Worm (Caenorhabditis elegans) whole organism, late embryonic: Measurements from ENCODE around the gene fbxa-172.

Experiments
- C08G9.2 ChIP-seq: sonication (generic microtip); optimal IDR thresholded peaks from 2 replicates; lab custom pipeline; 2016; ENCODE audit warnings: mild to moderate bottlenecking, missing genetic modification characterization, moderate library complexity, missing compliant biosample characterization
- F13H6.1 ChIP-seq: sonication (generic microtip); optimal IDR thresholded peaks from 2 replicates; lab custom pipeline; 2016; ENCODE audit warnings: missing genetic modification characterization, missing compliant biosample characterization
- T23F11.4 ChIP-seq: fragments of 200-800 bp; sonication (Bioruptor generic); optimal IDR thresholded peaks from 2 replicates; lab custom pipeline; 2018; ENCODE audit warnings: mild to moderate bottlenecking, missing genetic modification characterization, missing compliant biosample characterization
- Y22D7AL.16 ChIP-seq: sonication (generic microtip); optimal IDR thresholded peaks from 2 replicates; lab custom pipeline; 2016; ENCODE audit warnings: missing genetic modification characterization, missing compliant biosample characterization
- ahr-1 ChIP-seq: sonication (generic microtip); optimal IDR thresholded peaks from 2 replicates; lab custom pipeline; 2016; ENCODE audit warnings: missing genetic modification characterization, missing compliant biosample characterization
- ceh-14 ChIP-seq: sonication (generic microtip); optimal IDR thresholded peaks from 2 replicates; lab custom pipeline; 2016; ENCODE audit warnings: missing genotype, missing genetic modification characterization, missing compliant biosample characterization
- ceh-24 ChIP-seq: sonication (generic microtip); optimal IDR thresholded peaks from 2 replicates; lab custom pipeline; 2016; ENCODE audit warnings: mild to moderate bottlenecking, missing genetic modification characterization, missing compliant biosample characterization
- ceh-30 ChIP-seq: fragments of 150-350 bp; optimal IDR thresholded peaks from 2 replicates; lab custom pipeline; 2014; ENCODE audit warnings: missing biosample characterization, missing genetic modification characterization
- ceh-31 ChIP-seq: sonication (generic microtip); optimal IDR thresholded peaks from 2 replicates; lab custom pipeline; 2016; ENCODE audit warnings: missing genetic modification characterization, missing compliant biosample characterization
- ceh-6 ChIP-seq: fragments of 200-800 bp; sonication (Bioruptor generic); optimal IDR thresholded peaks from 2 replicates; lab custom pipeline; 2018; ENCODE audit warnings: mild to moderate bottlenecking, missing genetic modification characterization, missing compliant biosample characterization
- dmd-4 ChIP-seq: sonication (generic microtip); optimal IDR thresholded peaks from 2 replicates; lab custom pipeline; 2016; ENCODE audit warnings: borderline replicate concordance, missing genetic modification characterization, missing compliant biosample characterization
- fax-1 ChIP-seq: sonication (generic microtip); optimal IDR thresholded peaks from 2 replicates; lab custom pipeline; 2016; ENCODE audit warnings: missing genotype, missing genetic modification characterization, missing compliant biosample characterization
- fkh-10 ChIP-seq: fragments of 150-350 bp; optimal IDR thresholded peaks from 2 replicates; lab custom pipeline; 2014; ENCODE audit warnings: missing biosample characterization, missing genetic modification reagents, missing genetic modification characterization
- fkh-6 ChIP-seq: sonication (generic microtip); optimal IDR thresholded peaks from 2 replicates; lab custom pipeline; 2016; ENCODE audit warnings: missing genetic modification characterization, missing compliant biosample characterization
- lim-6 ChIP-seq: sonication (generic microtip); optimal IDR thresholded peaks from 2 replicates; lab custom pipeline; 2016; ENCODE audit warnings: missing genetic modification characterization, missing compliant biosample characterization
- lin-11 ChIP-seq: fragments of 200-800 bp; sonication (Bioruptor generic); optimal IDR thresholded peaks from 2 replicates; lab custom pipeline; 2018; ENCODE audit warnings: mild to moderate bottlenecking, missing genetic modification characterization, missing compliant biosample characterization
- mec-3 ChIP-seq: sonication (generic microtip); optimal IDR thresholded peaks from 2 replicates; lab custom pipeline; 2016; ENCODE audit warnings: borderline replicate concordance, missing genetic modification characterization, missing compliant biosample characterization
- nfya-1 ChIP-seq: sonication (generic microtip); optimal IDR thresholded peaks from 2 replicates; lab custom pipeline; 2017; ENCODE audit warnings: missing genetic modification characterization, mild to moderate bottlenecking, missing compliant biosample characterization, antibody characterized with exemption, moderate library complexity
- nhr-232 ChIP-seq: sonication (generic microtip); optimal IDR thresholded peaks from 2 replicates; lab custom pipeline; 2016; ENCODE audit warnings: missing genetic modification characterization, missing compliant biosample characterization
- npax-4 ChIP-seq: sonication (generic microtip); optimal IDR thresholded peaks from 2 replicates; lab custom pipeline; 2016; ENCODE audit warnings: missing genetic modification characterization, missing compliant biosample characterization
- odd-2 ChIP-seq: sonication (generic microtip); optimal IDR thresholded peaks from 2 replicates; lab custom pipeline; 2017; ENCODE audit warnings: antibody characterized with exemption, mild to moderate bottlenecking, missing genetic modification characterization, missing compliant biosample characterization
- pax-1 ChIP-seq: fragments of 150-350 bp; optimal IDR thresholded peaks from 2 replicates; lab custom pipeline; 2014; ENCODE audit warnings: missing biosample characterization, missing genetic modification characterization
- pha-2 ChIP-seq: sonication (generic microtip); optimal IDR thresholded peaks from 2 replicates; lab custom pipeline; 2017; ENCODE audit warnings: mild to moderate bottlenecking, missing genetic modification characterization, missing compliant biosample characterization
- pha-4 ChIP-seq: fragments of 150-350 bp; optimal IDR thresholded peaks from 2 replicates; lab custom pipeline; 2018; ENCODE audit warnings: missing biosample characterization, missing genetic modification reagents, missing genetic modification characterization
- pqm-1 ChIP-seq: sonication (generic microtip); optimal IDR thresholded peaks from 2 replicates; lab custom pipeline; 2016; ENCODE audit warnings: missing genetic modification characterization, missing compliant biosample characterization
- pros-1 ChIP-seq: fragments of 150-350 bp; optimal IDR thresholded peaks from 2 replicates; lab custom pipeline; 2014; ENCODE audit warnings: missing biosample characterization, missing genetic modification reagents, missing genetic modification characterization
- sdc-2 ChIP-seq: sonication (generic microtip); optimal IDR thresholded peaks from 2 replicates; lab custom pipeline; 2016; ENCODE audit warnings: missing genotype, missing genetic modification characterization, missing compliant biosample characterization
- sox-4 ChIP-seq: sonication (generic microtip); optimal IDR thresholded peaks from 2 replicates; lab custom pipeline; 2017; ENCODE audit warnings: mild to moderate bottlenecking, missing genetic modification characterization, inconsistent platforms, missing compliant biosample characterization
- syd-9 ChIP-seq: sonication (generic microtip); optimal IDR thresholded peaks from 2 replicates; lab custom pipeline; 2016; ENCODE audit warnings: mild to moderate bottlenecking, missing genetic modification characterization, moderate library complexity, missing compliant biosample characterization
- tbx-2 ChIP-seq: sonication (generic microtip); optimal IDR thresholded peaks from 2 replicates; lab custom pipeline; 2016; ENCODE audit warnings: missing genetic modification characterization, missing compliant biosample characterization
- ttx-3 ChIP-seq: sonication (generic microtip); optimal IDR thresholded peaks from 2 replicates; lab custom pipeline; 2016; ENCODE audit warnings: missing genetic modification reagents, missing genetic modification characterization, missing compliant biosample characterization
- unc-3 ChIP-seq, 2 experiments: fragments of 200-800 bp in 1 of 2; sonication (Bioruptor generic) in 1 of 2; sonication (generic microtip) in 1 of 2; conservative IDR thresholded peaks in 1 of 2; optimal IDR thresholded peaks in 1 of 2; 2 replicates each; pipeline versions ENCODE4 v1.3.6 to Lab custom; 2016 to 2022; ENCODE audit warnings: missing compliant biosample characterization in 2 of 2, missing genetic modification characterization in 2 of 2, missing genetic modification reagents in 1 of 2
- unc-55 ChIP-seq: sonication (generic microtip); optimal IDR thresholded peaks from 2 replicates; lab custom pipeline; 2017; ENCODE audit warnings: missing biosample characterization, missing genetic modification reagents, missing genetic modification characterization
- unc-86 ChIP-seq: sonication (generic microtip); optimal IDR thresholded peaks from 2 replicates; lab custom pipeline; 2016; ENCODE audit warnings: missing genetic modification characterization, missing compliant biosample characterization
- zip-5 ChIP-seq: sonication (generic microtip); optimal IDR thresholded peaks from 2 replicates; lab custom pipeline; 2016; ENCODE audit warnings: missing genetic modification characterization, missing compliant biosample characterization
- ztf-16 ChIP-seq: sonication (generic microtip); optimal IDR thresholded peaks from 2 replicates; lab custom pipeline; 2017; ENCODE audit warnings: missing genetic modification characterization, missing compliant biosample characterization

Gene fbxa-172

ce11 chrV:17549362-17549761 lies 9.7 kb upstream of the fbxa-172 start, which contains the start of gene fbxa-176:
fbxa-176 (plus strand) TSS chrV:17549675.
- TF ChIP-seq ceh-31 (tag; lab: Kevin White, UChicago) (no peak), T23F11.4 (no peak)
- TF ChIP-seq, all 69 proteins: peak for 0

ce11 chrV:17551396-17551795 lies 7.7 kb upstream of the fbxa-172 start:
- no peak for TF ChIP-seq pros-1
- no peak for TF ChIP-seq ceh-24 (tag; lab: Kevin White, UChicago)
- TF ChIP-seq ztf-16 = no peak
- TF ChIP-seq tbx-2 (tag; lab: Kevin White, UChicago) = no peak
- TF ChIP-seq unc-55 (GFP tag; lab: Kevin White, UChicago) = no peak
- no peak for TF ChIP-seq zip-5 (tag; lab: Kevin White, UChicago)
- no peak for TF ChIP-seq dmd-4
- TF ChIP-seq npax-4 (tag; lab: Kevin White, UChicago) = no peak
- TF ChIP-seq pqm-1 (tag; lab: Kevin White, UChicago) = no peak
- no peak for TF ChIP-seq fkh-6 (tag; lab: Kevin White, UChicago)
- TF ChIP-seq ceh-6 (GFP tag; lab: Kevin White, UChicago) = no peak
- no peak for TF ChIP-seq nhr-232
- TF ChIP-seq sox-4 (tag; lab: Kevin White, UChicago) = no peak
- TF ChIP-seq Y22D7AL.16 (tag; lab: Kevin White, UChicago) = no peak
- TF ChIP-seq ceh-30 (tag; lab: Kevin White, UChicago) = no peak

ce11 chrV:17552759-17553158 lies 6.3 kb upstream of the fbxa-172 start, which contains the start of gene C38D9.8:
C38D9.8 (minus strand) TSS chrV:17552859.
- no peak for TF ChIP-seq sox-4 (tag; lab: Kevin White, UChicago)
- no peak for TF ChIP-seq sdc-2 (tag; lab: Kevin White, UChicago)
- TF ChIP-seq ahr-1 (tag; lab: Kevin White, UChicago) = no peak
- no peak for TF ChIP-seq unc-86
- no peak for TF ChIP-seq lim-6 (tag; lab: Kevin White, UChicago)

DNA sequence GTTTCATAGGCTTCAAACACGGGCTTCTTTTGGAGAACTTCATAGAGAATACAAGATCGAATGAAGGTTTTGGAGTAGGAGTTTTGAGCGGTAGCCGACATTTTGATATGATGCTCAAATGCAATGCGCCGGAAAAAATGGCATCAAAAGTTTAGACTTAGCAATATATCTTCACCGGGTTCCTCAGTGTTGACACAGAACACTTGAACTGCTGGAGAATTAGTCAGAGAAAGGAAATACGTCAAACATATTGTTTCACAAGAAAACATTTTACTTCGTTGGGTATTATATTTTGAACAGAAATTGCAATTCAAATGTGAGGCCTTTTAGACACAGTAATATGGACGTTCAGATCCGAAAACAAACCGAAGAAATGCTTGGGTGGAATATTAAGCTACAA lies 669 bp upstream of the fbxa-172 start, which contains the start of gene fbxa-174:
fbxa-174 (minus strand) TSS at position 101 of the 400 bp plus-strand sequence.
- TF ChIP-seq ztf-16 (no peak), F13H6.1 (no peak), nfya-1 (tag; lab: Kevin White, UChicago) (no peak), unc-86 (no peak), lin-11 (tag; lab: Kevin White, UChicago) (no peak), fax-1 (tag; lab: Kevin White, UChicago) (no peak), pax-1 (tag; lab: Kevin White, UChicago) (no peak), ceh-14 (tag; lab: Kevin White, UChicago) (no peak), unc-3 (GFP tag; conservative IDR thresholded peaks at IDR 0.05; lab: Robert Waterston, UW) (no peak), unc-3 (tag; optimal IDR thresholded peaks at IDR 0.05; lab: Kevin White, UChicago) (no peak), odd-2 (tag; lab: Kevin White, UChicago) (no peak), tbx-2 (tag; lab: Kevin White, UChicago) (no peak), zip-5 (tag; lab: Kevin White, UChicago) (no peak), pha-2 (no peak), ttx-3 (tag; lab: Kevin White, UChicago) (no peak), sox-4 (tag; lab: Kevin White, UChicago) (no peak), ceh-24 (tag; lab: Kevin White, UChicago) (no peak), ceh-30 (tag; lab: Kevin White, UChicago) (no peak)

ce11 chrV:17565903-17566302 lies 6.9 kb downstream of the fbxa-172 start, which contains the start of gene fbxa-171:
fbxa-171 (minus strand) TSS chrV:17566003.
- TF ChIP-seq pha-4 = no peak
- no peak for TF ChIP-seq syd-9
- TF ChIP-seq mec-3 (tag; lab: Kevin White, UChicago) = no peak
- no peak for TF ChIP-seq ahr-1 (tag; lab: Kevin White, UChicago)
- TF ChIP-seq fkh-10 = no peak
- TF ChIP-seq pha-2 = no peak
- TF ChIP-seq C08G9.2 (tag; lab: Kevin White, UChicago) = no peak
